Fruit fly (Drosophila melanogaster) whole organism, prepupa: ENCODE measurements around the gene SmydA-8.

ENCODE experiments used
- CG11294 ChIP-seq: fragments of 200-800 bp; sonication (Bioruptor generic); IDR thresholded peaks from 2 replicates; pipeline ENCODE4 v1.3.6; 2022; ENCODE audit warnings: missing biosample characterization, missing genetic modification characterization
- CG15336 ChIP-seq: fragments of 200-800 bp; sonication (Bioruptor generic); IDR thresholded peaks from 2 replicates; pipeline ENCODE4 v1.3.6; 2022; ENCODE audit warnings: missing biosample characterization, missing genetic modification characterization
- CG31627 ChIP-seq: fragments of 200-800 bp; sonication (Bioruptor generic); optimal IDR thresholded peaks from 3 replicates; lab custom pipeline; 2016; ENCODE audit warnings: missing biosample characterization, missing genetic modification characterization
- CG34406 ChIP-seq: fragments of 200-800 bp; sonication (Bioruptor generic); optimal IDR thresholded peaks from 3 replicates; lab custom pipeline; 2016; ENCODE audit warnings: missing biosample characterization, missing genetic modification characterization
- CG6163 ChIP-seq: fragments of 200-800 bp; sonication (Bioruptor generic); IDR thresholded peaks from 3 replicates; pipeline ENCODE4 v1.3.6; 2022; ENCODE audit warnings: missing biosample characterization, missing genetic modification characterization
- CG6276 ChIP-seq: fragments of 200-800 bp; sonication (Bioruptor generic); optimal IDR thresholded peaks from 2 replicates; lab custom pipeline; 2017; ENCODE audit warnings: missing biosample characterization, mild to moderate bottlenecking, missing genetic modification characterization
- CG6792 ChIP-seq: fragments of 200-800 bp; sonication (Bioruptor generic); optimal IDR thresholded peaks from 3 replicates; lab custom pipeline; 2016; ENCODE audit warnings: missing biosample characterization, missing genetic modification characterization
- CG6808 ChIP-seq: fragments of 200-800 bp; sonication (Bioruptor generic); optimal IDR thresholded peaks from 3 replicates; lab custom pipeline; 2017; ENCODE audit warnings: missing biosample characterization, missing genetic modification characterization, mild to moderate bottlenecking, moderate library complexity, missing genetic modification reagents
- CG6854 ChIP-seq: fragments of 200-800 bp; sonication (Bioruptor generic); optimal IDR thresholded peaks from 2 replicates; lab custom pipeline; 2017; ENCODE audit warnings: missing biosample characterization, mild to moderate bottlenecking, missing genetic modification characterization
- CG8119 ChIP-seq: fragments of 200-800 bp; sonication (Bioruptor generic); IDR thresholded peaks from 3 replicates; pipeline ENCODE4 v1.3.6; 2022; ENCODE audit warnings: missing biosample characterization, missing genetic modification characterization
- CG8319 ChIP-seq: fragments of 200-800 bp; sonication (Bioruptor generic); optimal IDR thresholded peaks from 3 replicates; lab custom pipeline; 2016; ENCODE audit warnings: missing biosample characterization, missing genetic modification characterization
- CG8632 ChIP-seq: fragments of 200-800 bp; sonication (Bioruptor generic); optimal IDR thresholded peaks from 3 replicates; lab custom pipeline; 2016; ENCODE audit warnings: missing biosample characterization, missing genetic modification characterization
- CG9139 ChIP-seq: fragments of 200-800 bp; sonication (Bioruptor generic); optimal IDR thresholded peaks from 3 replicates; lab custom pipeline; 2017; ENCODE audit warnings: missing biosample characterization, mild to moderate bottlenecking, missing genetic modification characterization
- Eip75B ChIP-seq: fragments of 200-800 bp; sonication (Bioruptor generic); optimal IDR thresholded peaks from 3 replicates; lab custom pipeline; 2016; ENCODE audit warnings: missing biosample characterization, missing genetic modification characterization
- Eip78C ChIP-seq: fragments of 200-800 bp; sonication (Bioruptor generic); peaks from one replicate; lab custom pipeline; 2016; ENCODE audit warnings: missing biosample characterization, missing genetic modification characterization
- Eip93F ChIP-seq: fragments of 200-800 bp; sonication (Bioruptor generic); optimal IDR thresholded peaks from 2 replicates; lab custom pipeline; 2016; ENCODE audit warnings: missing biosample characterization, mild to moderate bottlenecking, missing genetic modification characterization
- Ets21C ChIP-seq: fragments of 200-800 bp; sonication (Bioruptor generic); optimal IDR thresholded peaks from 3 replicates; lab custom pipeline; 2016; ENCODE audit warnings: missing biosample characterization, missing genetic modification characterization
- Ets96B ChIP-seq: fragments of 200-800 bp; optimal IDR thresholded peaks from 2 replicates; lab custom pipeline; 2019; ENCODE audit warnings: missing biosample characterization, mild to moderate bottlenecking, missing genetic modification characterization, moderate library complexity
- Hr38 ChIP-seq: sonication (Bioruptor generic); optimal IDR thresholded peaks from 2 replicates; lab custom pipeline; 2016; ENCODE audit warnings: missing biosample characterization, missing genetic modification characterization
- Lpt ChIP-seq: fragments of 200-800 bp; sonication (Bioruptor generic); optimal IDR thresholded peaks from 3 replicates; lab custom pipeline; 2016; ENCODE audit warnings: missing biosample characterization, missing genetic modification characterization
- OdsH ChIP-seq: fragments of 200-800 bp; sonication (Bioruptor generic); optimal IDR thresholded peaks from 3 replicates; lab custom pipeline; 2016; ENCODE audit warnings: missing biosample characterization, missing genetic modification characterization
- achi ChIP-seq: fragments of 200-800 bp; sonication (Bioruptor generic); optimal IDR thresholded peaks from 3 replicates; lab custom pipeline; 2016; ENCODE audit warnings: missing biosample characterization, missing genetic modification characterization
- acj6 ChIP-seq: fragments of 200-800 bp; sonication (Bioruptor generic); optimal IDR thresholded peaks from 3 replicates; lab custom pipeline; 2016; ENCODE audit warnings: missing biosample characterization, missing genetic modification characterization
- cyc ChIP-seq: fragments of 200-800 bp; sonication (Bioruptor generic); optimal IDR thresholded peaks from 3 replicates; lab custom pipeline; 2016; ENCODE audit warnings: missing biosample characterization, missing genetic modification characterization
- dsx ChIP-seq: fragments of 200-800 bp; optimal IDR thresholded peaks from 3 replicates; lab custom pipeline; 2019; ENCODE audit warnings: missing biosample characterization, mild to moderate bottlenecking, missing genetic modification characterization, moderate library complexity; ENCODE audit not compliant: poor library complexity, severe bottlenecking
- eg ChIP-seq: fragments of 200-800 bp; sonication (Bioruptor generic); IDR thresholded peaks from 3 replicates; pipeline ENCODE4 v1.3.6; 2022; ENCODE audit warnings: missing biosample characterization, missing genetic modification characterization
- fkh ChIP-seq: fragments of 200-800 bp; sonication (Bioruptor generic); optimal IDR thresholded peaks from 3 replicates; lab custom pipeline; 2017; ENCODE audit warnings: missing biosample characterization, mild to moderate bottlenecking, missing genetic modification characterization, moderate library complexity
- lz ChIP-seq: fragments of 200-800 bp; sonication (Bioruptor generic); optimal IDR thresholded peaks from 3 replicates; lab custom pipeline; 2016; ENCODE audit warnings: missing biosample characterization, missing genetic modification characterization
- pdm3 ChIP-seq: fragments of 200-800 bp; sonication (Bioruptor generic); optimal IDR thresholded peaks from 3 replicates; lab custom pipeline; 2016; ENCODE audit warnings: missing biosample characterization, missing genetic modification characterization
- salr ChIP-seq, 2 experiments: fragments of 200-800 bp; sonication (Bioruptor generic); optimal IDR thresholded peaks; 3 replicates each; lab custom pipeline; 2016 to 2018; ENCODE audit warnings: missing biosample characterization in 2 of 2, missing genetic modification characterization in 2 of 2, mild to moderate bottlenecking in 1 of 2
- spab ChIP-seq: fragments of 200-800 bp; sonication (Bioruptor generic); optimal IDR thresholded peaks from 2 replicates; lab custom pipeline; 2017; ENCODE audit warnings: missing biosample characterization, mild to moderate bottlenecking, missing genetic modification characterization, missing genetic modification reagents
- topi ChIP-seq: fragments of 200-800 bp; sonication (Bioruptor generic); optimal IDR thresholded peaks from 3 replicates; lab custom pipeline; 2016; ENCODE audit warnings: missing biosample characterization, missing genetic modification characterization
- vri ChIP-seq: fragments of 200-800 bp; sonication (Bioruptor generic); optimal IDR thresholded peaks from 3 replicates; lab custom pipeline; 2016; ENCODE audit warnings: missing biosample characterization, mild to moderate bottlenecking, missing genetic modification characterization

Gene SmydA-8

DNA sequence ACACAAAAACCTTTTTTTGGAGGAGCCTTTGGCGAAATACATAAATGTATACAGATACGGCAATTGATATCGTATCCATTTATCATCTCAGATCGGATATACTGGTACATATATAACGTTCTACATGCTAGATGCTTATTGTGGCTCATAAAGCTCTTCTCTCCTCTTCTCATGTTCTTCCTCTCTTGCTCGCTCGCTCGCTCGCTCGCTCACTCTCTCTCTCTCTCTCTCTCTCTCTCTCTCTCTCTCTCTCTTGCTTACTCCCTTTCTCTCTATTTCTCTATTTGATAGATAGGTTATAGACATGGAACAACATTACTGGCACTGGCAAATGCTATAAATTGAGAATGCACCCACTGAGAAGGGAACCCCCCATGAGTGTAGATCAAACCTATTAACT is 41.4 kb upstream of the SmydA-8 start:
- TF ChIP-seq CG8119 (GFP tag; lab: Robert Waterston, UW), result no peak
- no peak for TF ChIP-seq spab (GFP tag; lab: Kevin White, UChicago)
- no peak for TF ChIP-seq CG15336 (GFP tag; lab: Robert Waterston, UW)
- TF ChIP-seq fkh, result no peak
- TF ChIP-seq CG9139 (GFP tag; lab: Kevin White, UChicago), result no peak
- no peak for TF ChIP-seq Ets21C (GFP tag; lab: Kevin White, UChicago)

DNA sequence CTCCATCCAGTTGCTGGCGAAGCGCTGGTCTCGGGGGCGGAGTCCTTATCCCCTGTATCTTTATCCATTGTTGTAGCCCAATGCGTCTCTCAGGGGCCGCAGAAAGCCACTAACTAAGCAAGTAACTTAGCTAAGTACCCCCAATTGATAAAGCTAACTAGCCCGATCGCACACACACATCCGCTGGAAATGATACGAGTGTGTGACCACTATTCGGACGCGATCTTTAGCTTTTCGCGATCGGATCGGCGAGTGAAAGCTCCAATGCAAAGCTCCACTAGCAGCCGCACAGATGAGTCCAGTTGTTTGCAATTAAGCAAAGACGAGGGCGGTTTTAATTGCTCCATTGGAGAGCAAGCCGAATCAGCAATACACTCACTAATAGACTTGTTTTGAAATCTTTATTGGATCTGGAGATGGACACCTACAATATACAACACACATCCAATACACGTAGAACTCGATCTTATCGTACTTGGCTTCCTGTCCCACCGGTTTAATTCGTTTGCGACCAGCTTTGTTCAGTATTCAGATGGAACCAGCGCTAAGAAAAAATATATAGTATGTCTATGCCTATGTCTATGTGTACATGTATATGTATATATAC is 40.5 kb upstream of the SmydA-8 start, which contains the start of gene CG3091:
Gene CG3091, minus strand, starts transcription at position 178 of the 607 bp plus-strand sequence.
- TF ChIP-seq lz (GFP tag; lab: Kevin White, UChicago) (no peak), CG31627 (GFP tag; lab: Kevin White, UChicago) (no peak), CG6163 (GFP tag; lab: Robert Waterston, UW) (peak; percentile 65; the same call in 2 of the 3 replicates), CG15336 (GFP tag; lab: Robert Waterston, UW) (0 out of 2 replicates have a peak, but pooled peaks have one; percentile 8), Hr38 (no peak), eg (GFP tag; lab: Robert Waterston, UW) (peak; percentile 70), CG6854 (GFP tag; lab: Kevin White, UChicago) (no peak), CG6276 (GFP tag; lab: Kevin White, UChicago) (peak; percentile 37), Eip78C (peak; percentile 36), Ets96B (tag; lab: Kevin White, UChicago) (no peak)

DNA sequence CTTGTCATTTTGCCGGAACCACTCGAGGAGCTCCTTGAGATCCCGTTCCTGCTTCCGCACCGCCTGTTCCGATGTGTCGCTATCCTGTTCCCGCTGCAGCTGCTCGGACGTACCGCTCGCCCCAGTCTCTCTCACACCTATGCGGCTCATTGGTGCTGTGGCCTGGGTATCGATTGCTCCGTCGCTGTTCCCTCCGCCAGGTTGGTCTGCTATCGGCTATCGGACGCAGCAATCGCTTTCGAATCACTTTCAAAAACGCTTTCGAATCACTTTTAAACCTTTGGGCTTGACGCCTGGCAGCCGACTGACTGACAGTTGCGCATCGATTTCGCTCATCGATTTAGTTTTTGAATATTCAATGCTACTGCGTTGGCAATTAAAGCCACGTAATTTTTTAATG is 38.1 kb upstream of the SmydA-8 start, which contains the start of gene CG3191:
Gene CG3191, minus strand, starts transcription at position 306 of the 400 bp plus-strand sequence.
- TF ChIP-seq spab (GFP tag; lab: Kevin White, UChicago) (no peak), salr (GFP tag; optimal IDR thresholded peaks at IDR 0.05; lab: Kevin White, UChicago) (no peak), Eip93F (no peak), CG8319 (GFP tag; lab: Kevin White, UChicago) (no peak)

DNA sequence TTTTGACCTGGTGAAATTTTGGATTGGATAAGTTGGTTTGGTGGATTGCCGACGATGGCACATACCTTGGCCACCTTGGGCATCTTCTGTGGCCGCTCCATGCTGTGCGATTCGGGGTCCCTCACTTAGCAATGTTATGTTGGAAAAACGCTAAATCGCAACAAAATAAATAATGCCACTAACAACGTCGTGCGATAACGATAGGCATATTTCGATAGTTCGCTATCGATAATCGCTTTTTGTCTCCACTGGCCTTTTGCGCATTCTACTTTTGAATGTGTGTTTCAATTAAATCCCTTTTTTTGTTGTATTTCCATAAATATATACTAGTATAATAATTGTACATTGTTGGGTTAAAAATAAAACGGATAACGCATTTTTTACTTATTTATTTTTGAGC is 36.2 kb upstream of the SmydA-8 start, which contains the start of gene crn:
Gene crn, minus strand, starts transcription at position 221 of the 400 bp plus-strand sequence.
- no peak for TF ChIP-seq CG6808
- TF ChIP-seq CG8632 (GFP tag; lab: Kevin White, UChicago), result no peak
- TF ChIP-seq topi (GFP tag; lab: Kevin White, UChicago), result no peak
- no peak for TF ChIP-seq CG34406
- TF ChIP-seq Lpt, result no peak
- no peak for TF ChIP-seq OdsH (GFP tag; lab: Kevin White, UChicago)
- no peak for TF ChIP-seq dsx (GFP tag; lab: Kevin White, UChicago)

DNA sequence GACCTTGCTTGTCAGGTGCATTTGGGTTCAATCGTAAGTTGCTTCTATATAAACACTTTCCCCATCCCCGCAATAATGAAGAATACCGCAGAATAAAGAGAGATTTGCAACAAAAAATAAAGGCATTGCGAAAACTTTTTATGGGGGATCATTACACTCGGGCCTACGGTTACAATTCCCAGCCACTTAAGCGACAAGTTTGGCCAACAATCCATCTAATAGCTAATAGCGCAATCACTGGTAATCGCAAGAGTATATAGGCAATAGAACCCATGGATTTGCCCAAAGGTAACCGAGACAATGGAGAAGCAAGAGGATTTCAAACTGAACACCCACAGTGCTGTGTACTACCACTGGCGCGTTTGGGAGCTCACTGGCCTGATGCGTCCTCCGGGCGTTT is 32.3 kb upstream of the SmydA-8 start, which contains the start of gene Or2a:
Gene Or2a, plus strand, starts transcription at position 301 of the 400 bp plus-strand sequence.
- TF ChIP-seq vri (GFP tag; lab: Kevin White, UChicago) (no peak), salr (GFP tag; optimal IDR thresholded peaks at IDR 0.05; lab: Kevin White, UChicago) (no peak), CG6276 (GFP tag; lab: Kevin White, UChicago) (no peak), CG6854 (GFP tag; lab: Kevin White, UChicago) (no peak), CG6808 (no peak)
- TF ChIP-seq, all 60 proteins: peak for 0

DNA sequence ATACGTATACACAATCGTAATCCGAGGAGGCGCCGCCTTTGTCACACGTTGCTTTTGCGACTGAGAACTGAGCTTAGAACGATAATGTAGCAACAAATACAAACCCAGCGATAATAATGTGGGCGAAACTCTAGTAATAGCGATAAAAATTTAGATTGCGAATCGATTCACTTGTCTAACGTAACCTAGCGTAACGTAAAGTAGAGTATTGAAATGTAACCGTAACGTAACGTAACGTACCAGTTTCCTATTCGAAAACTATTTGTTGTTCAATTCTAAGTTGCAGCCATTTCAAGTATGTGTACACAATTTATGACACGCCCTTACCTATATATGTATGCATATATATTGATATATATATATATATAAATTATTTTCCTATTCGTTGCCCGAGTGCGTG is 31.1 kb upstream of the SmydA-8 start:
- no peak for TF ChIP-seq achi (GFP tag; lab: Kevin White, UChicago)
- TF ChIP-seq CG6792, result no peak
- TF ChIP-seq Lpt, result no peak
- TF ChIP-seq CG8119 (GFP tag; lab: Robert Waterston, UW), result no peak
- no peak for TF ChIP-seq CG11294 (GFP tag; lab: Robert Waterston, UW)
- no peak for TF ChIP-seq cyc (GFP tag; lab: Kevin White, UChicago)
- no peak for TF ChIP-seq CG6276 (GFP tag; lab: Kevin White, UChicago)
- no peak for TF ChIP-seq fkh
- TF ChIP-seq acj6, result no peak
- TF ChIP-seq topi (GFP tag; lab: Kevin White, UChicago), result no peak
- no peak for TF ChIP-seq Eip75B (GFP tag; lab: Kevin White, UChicago)
- TF ChIP-seq Ets21C (GFP tag; lab: Kevin White, UChicago), result no peak
- TF ChIP-seq CG15336 (GFP tag; lab: Robert Waterston, UW), result no peak
- no peak for TF ChIP-seq pdm3 (GFP tag; lab: Kevin White, UChicago)
